Worm (Caenorhabditis elegans): ENCODE data around the gene E01G6.1.
"Not testable (repeated sequence)": the region's sequence is repeated elsewhere in the genome, so short reads cannot be mapped to it uniquely, and the experiment has no call there.

Gene E01G6.1

DNA sequence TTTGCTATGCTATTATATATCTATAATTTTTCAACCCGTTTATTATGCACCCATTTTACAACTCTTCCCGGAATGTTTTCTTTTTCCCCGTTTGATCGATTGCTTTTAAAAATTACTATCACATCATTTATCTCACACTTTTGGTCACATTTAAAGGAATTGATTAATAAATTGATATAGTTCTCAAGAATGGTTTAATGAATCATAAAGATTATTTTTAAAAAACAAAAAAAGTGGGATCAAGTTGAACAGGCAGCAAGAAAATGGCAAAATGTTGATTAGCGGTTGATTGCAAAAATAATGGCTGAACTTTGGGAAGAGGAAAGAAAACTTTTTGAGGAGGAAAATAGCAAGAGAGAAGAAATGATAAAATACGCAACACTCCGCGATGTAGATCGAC lies 39.2 kb downstream of the E01G6.1 start, which contains the start of gene W06D11.5:
TSS of gene W06D11.5 (plus strand) at position 301 of the 400 bp plus-strand sequence.
- no peak for TF ChIP-seq W03F9.2 (tag; optimal IDR thresholded peaks at IDR 0.05)
- TF ChIP-seq him-1 (tag; optimal IDR thresholded peaks at IDR 0.05): no peak
- TF ChIP-seq dao-5 (tag; optimal IDR thresholded peaks at IDR 0.05): no peak

ce11 chrX:12302755-12303154 lies 42.1 kb downstream of the E01G6.1 start, which contains the start of gene dot-1.3:
dot-1.3 (minus strand) TSS chrX:12302855.
- TF ChIP-seq dao-5, W03F9.2, him-1 (tag; optimal IDR thresholded peaks at IDR 0.05): not testable (repeated sequence)

DNA sequence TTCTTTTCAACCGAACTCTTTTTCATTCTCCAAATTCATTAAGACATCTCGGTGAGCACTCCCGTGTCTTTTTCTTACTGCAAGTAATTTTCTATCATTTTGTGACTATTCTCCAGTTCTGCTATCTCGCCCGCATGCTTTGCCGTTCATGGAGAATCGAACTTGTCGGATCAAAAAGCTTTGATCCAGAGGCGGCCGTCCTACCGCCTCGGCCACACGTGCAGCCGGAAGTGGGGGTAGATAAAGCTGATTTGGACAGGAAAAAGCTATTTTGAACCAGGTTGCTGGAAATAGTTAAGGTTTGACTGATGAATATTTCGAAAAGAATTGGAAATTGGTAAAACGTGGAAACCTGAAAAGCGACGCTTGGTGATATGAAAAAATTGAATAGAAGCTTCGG lies 43.5 kb downstream of the E01G6.1 start:
- TF ChIP-seq dao-5 (tag; optimal IDR thresholded peaks at IDR 0.05): no peak
- TF ChIP-seq him-1 (tag; optimal IDR thresholded peaks at IDR 0.05): no peak
- no peak for TF ChIP-seq W03F9.2 (tag; optimal IDR thresholded peaks at IDR 0.05)

ce11 chrX:12306565-12306964 lies 45.9 kb downstream of the E01G6.1 start, which contains the start of gene phf-32:
phf-32 (plus strand) TSS chrX:12306865.
- TF ChIP-seq dao-5 (tag; optimal IDR thresholded peaks at IDR 0.05) (no peak), W03F9.2 (tag; optimal IDR thresholded peaks at IDR 0.05) (no peak), him-1 (tag; optimal IDR thresholded peaks at IDR 0.05) (no peak)

- not testable (repeated sequence) for TF ChIP-seq him-1, W03F9.2, dao-5 (tag; optimal IDR thresholded peaks at IDR 0.05)
These were observed 47.4 kb downstream of the E01G6.1 start, which contains the start of gene F17A2.16 for ce11 chrX:12308045-12308499. F17A2.16 (plus strand) TSS chrX:12308449.

DNA sequence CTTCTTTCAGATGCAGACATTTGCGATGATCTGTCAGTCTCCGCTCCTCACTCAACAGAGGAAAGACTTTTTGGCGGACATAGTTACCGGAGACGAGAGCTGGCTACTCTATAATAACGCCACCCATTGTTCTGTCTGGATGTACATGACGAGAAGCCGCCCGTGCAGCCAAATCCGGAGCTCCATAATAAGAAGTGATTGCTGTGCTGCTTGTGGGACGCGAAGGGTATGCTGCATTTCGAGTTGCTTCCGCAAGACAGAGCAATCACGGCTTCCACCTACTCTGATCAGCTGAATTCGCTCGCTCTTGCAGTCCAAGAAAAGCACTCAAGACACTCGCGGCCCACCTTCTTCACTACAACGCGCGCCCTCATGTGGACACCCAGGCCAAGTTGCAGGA lies 53.1 kb downstream of the E01G6.1 start:
- no peak for TF ChIP-seq dao-5 (tag; optimal IDR thresholded peaks at IDR 0.05)
- TF ChIP-seq W03F9.2 (tag; optimal IDR thresholded peaks at IDR 0.05): no peak
- TF ChIP-seq him-1 (tag; optimal IDR thresholded peaks at IDR 0.05): no peak

DNA sequence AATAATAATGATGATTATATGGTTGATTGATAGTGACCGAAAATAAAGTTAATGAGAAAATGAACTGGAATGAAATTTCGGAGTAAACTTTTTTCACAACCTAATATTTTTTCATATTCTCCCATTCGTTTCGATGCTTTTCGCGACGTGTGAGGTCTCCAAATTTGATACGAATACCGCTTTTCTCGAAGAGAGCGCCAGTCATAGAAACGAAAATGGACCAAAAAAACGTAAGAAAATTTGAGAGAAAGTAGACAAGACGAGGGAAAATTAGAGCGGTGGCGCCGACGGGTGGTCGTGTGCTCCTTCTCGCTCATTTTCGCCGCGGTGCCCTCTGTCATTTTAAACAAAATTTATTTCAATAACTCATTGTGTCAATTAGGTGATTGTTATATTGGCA lies 53.7 kb downstream of the E01G6.1 start:
- TF ChIP-seq him-1 (tag; optimal IDR thresholded peaks at IDR 0.05): no peak
- TF ChIP-seq dao-5 (tag; optimal IDR thresholded peaks at IDR 0.05): no peak
- no peak for TF ChIP-seq W03F9.2 (tag; optimal IDR thresholded peaks at IDR 0.05)

- TF ChIP-seq dao-5 (tag; optimal IDR thresholded peaks at IDR 0.05): no peak
- no peak for TF ChIP-seq W03F9.2 (tag; optimal IDR thresholded peaks at IDR 0.05)
- no peak for TF ChIP-seq him-1 (tag; optimal IDR thresholded peaks at IDR 0.05)
These were observed 54.6 kb downstream of the E01G6.1 start, which contains the start of gene xtr-2 for ce11 chrX:12315268-12315667. xtr-2 (plus strand) TSS chrX:12315568.

Measured in whole organism, L4/young adult.